Worm (Caenorhabditis elegans): Measurements from ENCODE around the gene F36G9.15.

The F36G9.15 gene

DNA sequence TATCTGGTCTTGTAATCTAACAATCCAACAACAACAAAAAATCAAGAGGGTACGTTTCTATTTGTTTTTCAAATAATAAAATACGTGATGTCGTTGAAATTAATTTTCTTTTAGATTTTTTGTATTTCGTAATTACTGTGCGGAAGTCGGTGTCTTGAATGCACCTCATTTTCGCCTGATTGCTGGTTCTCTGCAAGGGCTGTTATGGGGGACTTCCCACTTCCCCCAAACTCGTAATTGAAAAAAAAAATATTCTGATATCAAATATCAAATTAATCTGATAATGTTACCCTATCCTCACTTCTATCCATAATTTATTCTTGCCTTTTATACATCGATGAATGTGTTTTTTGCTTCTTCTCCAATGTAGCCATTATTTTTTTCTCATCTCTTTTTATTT is at the start of gene F36G9.15:
Gene F36G9.15, minus strand, starts transcription at position 101 of the 400 bp plus-strand sequence.
- TF ChIP-seq attf-6 (GFP tag; IDR thresholded peaks at IDR 0.05) (no peak), bed-1 (GFP tag; IDR thresholded peaks at IDR 0.05) (no peak), ztf-3 (GFP tag; optimal IDR thresholded peaks at IDR 0.05) (no peak), bed-2 (GFP tag; IDR thresholded peaks at IDR 0.05) (no peak), nhr-179 (tag; optimal IDR thresholded peaks at IDR 0.05) (no peak), somi-1 (GFP tag; optimal IDR thresholded peaks at IDR 0.05) (no peak), snpc-1.1 (tag; optimal IDR thresholded peaks at IDR 0.05; ENCODE audit: insufficient read depth) (no peak), egl-44 (GFP tag; IDR thresholded peaks at IDR 0.05) (no peak), cebp-2 (GFP tag; IDR thresholded peaks at IDR 0.05) (no peak), B0035.1 (tag; optimal IDR thresholded peaks at IDR 0.05) (no peak), mcd-1 (GFP tag; IDR thresholded peaks at IDR 0.05) (no peak), hmg-20 (GFP tag; IDR thresholded peaks at IDR 0.05) (no peak), attf-3 (GFP tag; conservative IDR thresholded peaks at IDR 0.05) (no peak), die-1 (tag; optimal IDR thresholded peaks at IDR 0.05) (no peak), lsy-27 (tag; optimal IDR thresholded peaks at IDR 0.05; ENCODE audit: borderline replicate concordance, insufficient read depth) (no peak)

DNA sequence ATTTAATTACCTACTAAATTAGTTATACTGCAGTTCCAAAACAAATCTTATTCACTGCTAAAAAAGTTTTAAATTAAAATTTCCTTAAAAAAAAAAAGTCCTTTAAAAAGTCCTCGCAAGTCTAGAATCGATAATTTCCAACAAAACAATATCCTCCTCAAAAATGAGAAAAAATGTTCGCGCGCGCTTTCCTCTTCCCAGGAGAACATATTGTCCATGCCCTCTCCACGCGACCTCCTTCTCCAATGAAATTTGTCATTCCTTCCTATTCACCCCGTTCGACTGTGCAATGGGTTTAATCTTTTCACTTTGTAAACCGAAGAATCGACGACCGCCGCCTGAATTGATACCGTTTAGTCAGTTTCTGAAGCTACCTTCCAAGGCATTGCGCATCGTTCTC is 48.2 kb upstream of the F36G9.15 start, which contains the start of gene T10C6.10:
Gene T10C6.10, plus strand, starts transcription at position 248 of the 400 bp plus-strand sequence.
- TF ChIP-seq sea-2 (GFP tag; IDR thresholded peaks at IDR 0.05) (no peak), aptf-2 (GFP tag; conservative IDR thresholded peaks at IDR 0.05) (peak; percentile 97), F39B2.1 (GFP tag; IDR thresholded peaks at IDR 0.05) (no peak), F57C9.4 (tag; optimal IDR thresholded peaks at IDR 0.05) (no peak), ztf-18 (tag; optimal IDR thresholded peaks at IDR 0.05) (no peak), attf-3 (GFP tag; conservative IDR thresholded peaks at IDR 0.05) (no peak), madf-6 (GFP tag; IDR thresholded peaks at IDR 0.05) (0 out of 2 replicates have a peak, but pooled peaks have one; percentile 15), ztf-3 (GFP tag; optimal IDR thresholded peaks at IDR 0.05) (no peak), bed-2 (GFP tag; IDR thresholded peaks at IDR 0.05) (no peak), ztf-26 (tag; optimal IDR thresholded peaks at IDR 0.05) (no peak), ceh-27 (GFP tag; optimal IDR thresholded peaks at IDR 0.05) (no peak), aptf-3 (GFP tag; IDR thresholded peaks at IDR 0.05) (0 out of 2 replicates have a peak, but pooled peaks have one; percentile 65), T07F8.4 (tag; optimal IDR thresholded peaks at IDR 0.05) (no peak), nfya-2 (GFP tag; IDR thresholded peaks at IDR 0.05) (no peak)

DNA sequence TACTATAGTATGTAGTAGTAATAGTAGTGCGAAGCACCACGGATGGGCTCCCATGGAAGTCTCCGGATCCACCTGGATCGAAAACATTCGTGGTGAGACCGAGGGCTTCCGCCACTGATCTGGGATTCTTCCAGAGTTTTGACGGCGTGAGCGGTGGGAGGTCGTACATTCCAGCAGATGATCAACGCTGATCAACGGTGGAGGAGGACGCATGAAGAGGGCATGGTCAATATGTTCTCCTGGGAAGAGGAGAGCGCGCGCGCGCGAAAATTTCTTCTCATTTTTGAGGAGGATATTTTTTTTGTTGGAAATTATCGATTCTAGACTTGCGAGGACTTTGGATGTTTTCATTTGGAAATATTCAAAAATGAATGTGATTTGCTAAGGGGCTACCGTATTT is 45.5 kb upstream of the F36G9.15 start:
- TF ChIP-seq ztf-28 (GFP tag; IDR thresholded peaks at IDR 0.05) (no peak), ccch-3 (GFP tag; optimal IDR thresholded peaks at IDR 0.05) (no peak), zfh-2 (GFP tag; conservative IDR thresholded peaks at IDR 0.05) (0 out of 2 replicates have a peak, but pooled peaks have one; percentile 39), atf-7 (tag; optimal IDR thresholded peaks at IDR 0.05) (no peak), aptf-2 (GFP tag; conservative IDR thresholded peaks at IDR 0.05) (peak; percentile 99), Y53G8AR.9 (GFP tag; conservative IDR thresholded peaks at IDR 0.05) (no peak), ceh-79 (tag; optimal IDR thresholded peaks at IDR 0.05) (no peak), ztf-22 (GFP tag; optimal IDR thresholded peaks at IDR 0.05) (no peak), F23B12.7 (tag; optimal IDR thresholded peaks at IDR 0.05; ENCODE audit: insufficient read depth) (no peak), F37B4.10 (GFP tag; IDR thresholded peaks at IDR 0.05) (no peak), ceh-27 (GFP tag; optimal IDR thresholded peaks at IDR 0.05) (no peak), madf-6 (GFP tag; IDR thresholded peaks at IDR 0.05) (peak; percentile 86), aptf-3 (GFP tag; IDR thresholded peaks at IDR 0.05) (peak; percentile 97), ceh-100 (GFP tag; IDR thresholded peaks at IDR 0.05) (no peak), nhr-120 (GFP tag; IDR thresholded peaks at IDR 0.05) (no peak), madf-8 (GFP tag; conservative IDR thresholded peaks at IDR 0.05) (peak; percentile 56; the same call in 1 of the 2 replicates)
